Fruit fly (Drosophila melanogaster): Measurements from ENCODE around the gene CG43391.

dm6 chr3L:11539511-11540329, 41.1 kb downstream of the CG43391 start:
- TF ChIP-seq CG15696 (tag; optimal IDR thresholded peaks at IDR 0.05) (no peak), toy (GFP tag; IDR thresholded peaks at IDR 0.05) (no peak), CG2129 (GFP tag; IDR thresholded peaks at IDR 0.05; ENCODE audit: partially characterized antibody) (no peak)
